Fruit fly (Drosophila melanogaster) Kc167 (cell line): Measurements from ENCODE around the gene Pen.

Experiments used
- Sin3A ChIP-seq: fragments of >200 bp; optimal IDR thresholded peaks from 2 replicates; lab custom pipeline; 2018; ENCODE audit warnings: missing external identifiers
- h ChIP-seq: fragments of >200 bp; optimal IDR thresholded peaks from 3 replicates; lab custom pipeline; 2018; ENCODE audit warnings: missing external identifiers
- insv ChIP-seq: fragments of >200 bp; optimal IDR thresholded peaks from 3 replicates; lab custom pipeline; 2018; ENCODE audit warnings: missing external identifiers
- psq ChIP-seq: fragments of >200 bp; optimal IDR thresholded peaks from 2 replicates; lab custom pipeline; 2017; ENCODE audit warnings: missing external identifiers

- TF ChIP-seq Sin3A (no peak), psq (no peak), h (no peak), insv (lab: Kevin White, UChicago) (no peak)
Observed at dm6 chr2L:10057236-10057635, 536 bp downstream of the Pen start.
